Fruit fly (Drosophila melanogaster) whole organism, embryonic: ENCODE data around the gene papi.

ENCODE experiments used
- Bteb2 ChIP-seq: fragments of 200-800 bp; sonication (Bioruptor generic); optimal IDR thresholded peaks from 2 replicates; lab custom pipeline; 2016; ENCODE audit warnings: missing biosample characterization, missing genetic modification characterization
- CG10979 ChIP-seq: fragments of 200-800 bp; sonication (Bioruptor generic); optimal IDR thresholded peaks from 2 replicates; lab custom pipeline; 2018; ENCODE audit warnings: missing biosample characterization, mild to moderate bottlenecking, missing genetic modification characterization, moderate library complexity
- CG11723 ChIP-seq: fragments of 200-800 bp; sonication (Bioruptor generic); optimal IDR thresholded peaks from 2 replicates; lab custom pipeline; 2017; ENCODE audit warnings: missing biosample characterization, mild to moderate bottlenecking, missing genetic modification characterization
- CG1233 ChIP-seq: fragments of 200-800 bp; sonication (Bioruptor generic); optimal IDR thresholded peaks from 4 replicates; lab custom pipeline; 2018; ENCODE audit warnings: missing biosample characterization, mild to moderate bottlenecking, missing genetic modification characterization
- CG12744 ChIP-seq: fragments of 200-800 bp; sonication (Bioruptor generic); optimal IDR thresholded peaks from 2 replicates; lab custom pipeline; 2016; ENCODE audit warnings: missing biosample characterization, missing genetic modification characterization
- CG12769 ChIP-seq: fragments of 200-800 bp; sonication (Bioruptor generic); optimal IDR thresholded peaks from 2 replicates; lab custom pipeline; 2019; ENCODE audit warnings: missing biosample characterization, mild to moderate bottlenecking, missing genetic modification characterization, moderate library complexity
- CG14050 ChIP-seq: fragments of 200-800 bp; sonication (Bioruptor generic); IDR thresholded peaks from 3 replicates; pipeline ENCODE4 v1.3.6; 2022; ENCODE audit warnings: missing biosample characterization, missing genetic modification characterization
- CG16813 ChIP-seq: fragments of 200-800 bp; sonication (Bioruptor generic); IDR thresholded peaks from 3 replicates; pipeline ENCODE4 v1.3.6; 2022; ENCODE audit warnings: missing biosample characterization, missing genetic modification characterization; ENCODE audit not compliant: partially characterized antibody
- CG17186 ChIP-seq: fragments of 200-800 bp; sonication (Bioruptor generic); optimal IDR thresholded peaks from 3 replicates; lab custom pipeline; 2017; ENCODE audit warnings: missing biosample characterization, missing genetic modification reagents, missing genetic modification characterization
- CG17361 ChIP-seq: fragments of 200-800 bp; sonication (Bioruptor generic); IDR thresholded peaks from 3 replicates; pipeline ENCODE4 v1.3.6; 2022; ENCODE audit warnings: missing biosample characterization, missing genetic modification characterization
- CG17912 ChIP-seq: fragments of 200-800 bp; sonication (Bioruptor generic); optimal IDR thresholded peaks from 2 replicates; lab custom pipeline; 2018; ENCODE audit warnings: missing biosample characterization, mild to moderate bottlenecking, missing genetic modification characterization
- CG2199 ChIP-seq: fragments of 200-800 bp; sonication (Bioruptor generic); IDR thresholded peaks from 3 replicates; pipeline ENCODE4 v1.3.6; 2022; ENCODE audit warnings: missing biosample characterization, missing genetic modification characterization
- CG33213 ChIP-seq: fragments of 200-800 bp; sonication (Bioruptor generic); optimal IDR thresholded peaks from 3 replicates; lab custom pipeline; 2016; ENCODE audit warnings: missing biosample characterization, missing genetic modification characterization
- CG34376 ChIP-seq: fragments of 200-800 bp; sonication (Bioruptor generic); optimal IDR thresholded peaks from 2 replicates; lab custom pipeline; 2018; ENCODE audit warnings: missing biosample characterization, mild to moderate bottlenecking, missing genetic modification characterization
- CG3726 ChIP-seq: fragments of 200-800 bp; sonication (Bioruptor generic); IDR thresholded peaks from 3 replicates; pipeline ENCODE4, ENCODE4 v1.3.6; 2022; ENCODE audit warnings: missing biosample characterization, missing genetic modification characterization
- CG5953 ChIP-seq: fragments of 200-800 bp; sonication (Bioruptor generic); IDR thresholded peaks from 2 replicates; pipeline ENCODE4 v1.3.6; 2022; ENCODE audit warnings: missing biosample characterization, missing genetic modification characterization
- CG6689 ChIP-seq: fragments of 200-800 bp; sonication (Bioruptor generic); IDR thresholded peaks from 2 replicates; pipeline ENCODE4 v1.3.6; 2022; ENCODE audit warnings: missing biosample characterization, missing genetic modification characterization
- CG9609 ChIP-seq: fragments of 200-800 bp; sonication (Bioruptor generic); optimal IDR thresholded peaks from 3 replicates; lab custom pipeline; 2016; ENCODE audit warnings: missing biosample characterization, missing genetic modification characterization
- CG9876 ChIP-seq: fragments of 200-800 bp; sonication (Bioruptor generic); optimal IDR thresholded peaks from 2 replicates; lab custom pipeline; 2016; ENCODE audit warnings: missing biosample characterization, missing genetic modification characterization
- CoRest ChIP-seq: fragments of 200-800 bp; sonication (Bioruptor generic); optimal IDR thresholded peaks from 3 replicates; lab custom pipeline; 2018; ENCODE audit warnings: missing biosample characterization, mild to moderate bottlenecking, missing genetic modification characterization, moderate library complexity
- D19B ChIP-seq: fragments of 200-800 bp; sonication (Bioruptor generic); optimal IDR thresholded peaks from 2 replicates; lab custom pipeline; 2017; ENCODE audit warnings: missing biosample characterization, mild to moderate bottlenecking, missing genetic modification characterization
- Dad ChIP-seq: fragments of 200-800 bp; sonication (Bioruptor generic); optimal IDR thresholded peaks from 3 replicates; lab custom pipeline; 2016; ENCODE audit warnings: missing biosample characterization, missing genetic modification characterization
- Dp ChIP-seq: fragments of 200-800 bp; sonication (Bioruptor generic); optimal IDR thresholded peaks from 2 replicates; lab custom pipeline; 2018; ENCODE audit warnings: missing biosample characterization, mild to moderate bottlenecking, missing genetic modification characterization, moderate library complexity
- Fer3 ChIP-seq: fragments of 200-800 bp; sonication (Bioruptor generic); optimal IDR thresholded peaks from 2 replicates; lab custom pipeline; 2018; ENCODE audit warnings: missing biosample characterization, mild to moderate bottlenecking, missing genetic modification characterization, moderate library complexity
- HmgD ChIP-seq: fragments of 200-800 bp; sonication (Bioruptor generic); optimal IDR thresholded peaks from 3 replicates; lab custom pipeline; 2016; ENCODE audit warnings: missing biosample characterization, missing genetic modification characterization
- Hmr ChIP-seq: fragments of 200-800 bp; sonication (Bioruptor generic); optimal IDR thresholded peaks from 3 replicates; lab custom pipeline; 2017; ENCODE audit warnings: mild to moderate bottlenecking, missing biosample characterization, missing genetic modification reagents, missing genetic modification characterization
- MTF-1 ChIP-seq: fragments of 200-800 bp; sonication (Bioruptor generic); optimal IDR thresholded peaks from 2 replicates; lab custom pipeline; 2018; ENCODE audit warnings: missing biosample characterization, mild to moderate bottlenecking, missing genetic modification characterization, borderline replicate concordance
- Pdp1 ChIP-seq, 2 experiments: fragments of 200-800 bp; sonication (Bioruptor generic); optimal IDR thresholded peaks; 3 replicates each; lab custom pipeline; 2016; ENCODE audit warnings: missing biosample characterization in 2 of 2, missing genetic modification characterization in 2 of 2, mild to moderate bottlenecking in 1 of 2, moderate library complexity in 1 of 2
- Rfx ChIP-seq: fragments of 200-800 bp; sonication (Bioruptor generic); IDR thresholded peaks from 2 replicates; pipeline ENCODE4 v1.3.6; 2022; ENCODE audit warnings: missing biosample characterization, missing genetic modification characterization
- TFAM ChIP-seq: fragments of 200-800 bp; sonication (Bioruptor generic); optimal IDR thresholded peaks from 2 replicates; lab custom pipeline; 2017; ENCODE audit warnings: missing biosample characterization, missing genetic modification characterization, inconsistent platforms
- al ChIP-seq: fragments of 200-800 bp; sonication (Bioruptor generic); IDR thresholded peaks from 2 replicates; pipeline ENCODE4 v1.3.6; 2022; ENCODE audit warnings: missing biosample characterization, missing genetic modification characterization
- amos ChIP-seq: fragments of 200-800 bp; sonication (Bioruptor generic); IDR thresholded peaks from 2 replicates; pipeline ENCODE4 v1.3.6; 2022; ENCODE audit warnings: missing biosample characterization, missing genetic modification characterization; ENCODE audit not compliant: partially characterized antibody
- ci ChIP-seq: fragments of 200-800 bp; sonication (Bioruptor generic); IDR thresholded peaks from 3 replicates; pipeline ENCODE4 v1.3.6; 2022; ENCODE audit warnings: missing biosample characterization, missing genetic modification characterization
- cwo ChIP-seq: fragments of 200-800 bp; sonication (Bioruptor generic); optimal IDR thresholded peaks from 3 replicates; lab custom pipeline; 2017; ENCODE audit warnings: missing biosample characterization, missing genetic modification characterization, mild to moderate bottlenecking, moderate library complexity, missing genetic modification reagents
- dati ChIP-seq: fragments of 200-800 bp; sonication (Bioruptor generic); IDR thresholded peaks from 2 replicates; pipeline ENCODE4 v1.3.6; 2022; ENCODE audit warnings: missing biosample characterization, missing genetic modification characterization
- ems ChIP-seq: fragments of 200-800 bp; sonication (Bioruptor generic); optimal IDR thresholded peaks from 3 replicates; lab custom pipeline; 2016; ENCODE audit warnings: missing biosample characterization, missing genetic modification characterization
- gsb-n ChIP-seq: fragments of 200-800 bp; sonication (Bioruptor generic); optimal IDR thresholded peaks from 3 replicates; lab custom pipeline; 2018; ENCODE audit warnings: missing biosample characterization, mild to moderate bottlenecking, missing genetic modification characterization
- kni ChIP-seq: fragments of 200-800 bp; sonication (Bioruptor generic); optimal IDR thresholded peaks from 3 replicates; lab custom pipeline; 2017; ENCODE audit warnings: mild to moderate bottlenecking, missing biosample characterization, missing genetic modification reagents, missing genetic modification characterization
- lab ChIP-seq: fragments of 200-800 bp; sonication (Bioruptor generic); optimal IDR thresholded peaks from 3 replicates; lab custom pipeline; 2017; ENCODE audit warnings: missing biosample characterization, missing genetic modification characterization, mild to moderate bottlenecking, moderate library complexity, missing genetic modification reagents
- lola ChIP-seq, 3 experiments: fragments of >200 bp in 2 of 3; fragments of 200-800 bp in 1 of 3; sonication (Bioruptor generic) in 1 of 3; optimal IDR thresholded peaks; 2 replicates each; lab custom pipeline; 2017 to 2019; ENCODE audit warnings: missing biosample characterization in 3 of 3, missing genetic modification characterization in 3 of 3, mild to moderate bottlenecking in 1 of 3, moderate library complexity in 1 of 3
- lov ChIP-seq, 2 experiments: fragments of 200-800 bp in 1 of 2; fragments of >200 bp in 1 of 2; sonication (Bioruptor generic) in 1 of 2; IDR thresholded peaks in 1 of 2; optimal IDR thresholded peaks in 1 of 2; 2 replicates in 1 of 2; 3 replicates in 1 of 2; pipeline versions ENCODE4 v1.3.6 to Lab custom; 2017 to 2022; ENCODE audit warnings: missing biosample characterization in 1 of 2, missing genetic modification characterization in 1 of 2
- mirr ChIP-seq: fragments of 200-800 bp; sonication (Bioruptor generic); optimal IDR thresholded peaks from 3 replicates; lab custom pipeline; 2018; ENCODE audit warnings: missing biosample characterization, mild to moderate bottlenecking, missing genetic modification characterization
- pfk ChIP-seq: fragments of 200-800 bp; sonication (Bioruptor generic); optimal IDR thresholded peaks from 2 replicates; lab custom pipeline; 2018; ENCODE audit warnings: missing biosample characterization, mild to moderate bottlenecking, missing genetic modification characterization, moderate library complexity
- pita ChIP-seq: fragments of 200-800 bp; sonication (Bioruptor generic); optimal IDR thresholded peaks from 2 replicates; lab custom pipeline; 2017; ENCODE audit warnings: missing biosample characterization, mild to moderate bottlenecking, missing genetic modification characterization
- ssp ChIP-seq: fragments of 200-800 bp; sonication (Bioruptor generic); IDR thresholded peaks from 2 replicates; pipeline ENCODE4 v1.3.6; 2022; ENCODE audit warnings: missing biosample characterization, missing genetic modification characterization
- stwl ChIP-seq: fragments of 200-800 bp; sonication (Bioruptor generic); optimal IDR thresholded peaks from 3 replicates; lab custom pipeline; 2018; ENCODE audit warnings: missing biosample characterization, mild to moderate bottlenecking, missing genetic modification characterization, moderate library complexity
- wor ChIP-seq: fragments of 200-800 bp; sonication (Bioruptor generic); IDR thresholded peaks from 2 replicates; pipeline ENCODE4 v1.3.6; 2022; ENCODE audit warnings: missing biosample characterization, missing genetic modification characterization
- z ChIP-seq: fragments of 200-800 bp; sonication (Bioruptor generic); IDR thresholded peaks from 3 replicates; pipeline ENCODE4 v1.3.6; 2022; ENCODE audit warnings: missing biosample characterization, missing genetic modification characterization
- zen ChIP-seq: fragments of 200-800 bp; sonication (Bioruptor generic); optimal IDR thresholded peaks from 3 replicates; lab custom pipeline; 2018; ENCODE audit warnings: missing biosample characterization, mild to moderate bottlenecking, missing genetic modification characterization, moderate library complexity

Gene papi

DNA sequence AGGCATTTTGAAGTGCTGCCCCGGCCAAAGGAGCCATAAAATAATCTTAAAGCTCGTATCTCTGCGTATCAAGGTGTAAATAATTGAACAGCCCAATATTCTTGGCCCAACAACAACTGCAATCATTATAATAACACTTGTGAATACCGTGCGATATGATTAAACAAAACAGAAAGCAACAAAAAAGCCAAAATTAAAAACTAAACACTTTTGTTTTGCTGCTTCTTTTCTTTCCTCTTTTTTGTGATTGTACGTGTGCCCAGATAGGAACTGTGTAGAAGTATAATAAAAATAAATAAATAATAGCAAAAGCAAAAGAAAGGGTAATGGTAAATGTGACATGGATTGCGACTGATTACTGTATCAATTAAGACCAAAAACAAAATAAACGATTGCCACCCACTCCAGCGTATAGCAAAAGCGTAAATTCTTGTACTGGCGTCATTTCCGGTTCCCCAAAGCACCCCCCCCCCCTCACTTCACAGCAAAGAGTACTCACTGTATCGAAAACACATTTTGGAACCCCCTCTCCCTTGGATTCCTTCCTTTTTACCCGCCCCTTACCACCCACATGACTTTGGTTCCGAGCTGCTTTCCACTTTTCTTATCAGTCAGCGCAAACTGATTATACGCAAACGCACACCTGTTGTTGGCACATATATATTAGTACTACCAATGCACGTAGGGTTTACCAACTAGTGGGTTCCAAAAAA is 49.0 kb upstream of the papi start (continued):
- no peak for TF ChIP-seq stwl
- no peak for TF ChIP-seq CG17361 (GFP tag; lab: Robert Waterston, UW)
- TF ChIP-seq ssp: no peak
- no peak for TF ChIP-seq ems (GFP tag; lab: Kevin White, UChicago)
- TF ChIP-seq lola (GFP tag; optimal IDR thresholded peaks at IDR 0.05; lab: Kevin White, UChicago): no peak
- peak; percentile 50 for TF ChIP-seq CG12769
- no peak for TF ChIP-seq Rfx
- peak; percentile 43 for TF ChIP-seq Hmr
- TF ChIP-seq Dad (GFP tag; lab: Kevin White, UChicago): no peak
- TF ChIP-seq cwo (GFP tag; lab: Kevin White, UChicago): peak; percentile 63
- TF ChIP-seq CG12744 (GFP tag; lab: Kevin White, UChicago): no peak
- TF ChIP-seq CG5953: no peak
- TF ChIP-seq CG14050: no peak
- no peak for TF ChIP-seq CG6689
- no peak for TF ChIP-seq dati (GFP tag; lab: Robert Waterston, UW)
- TF ChIP-seq Dp (GFP tag; lab: Kevin White, UChicago): no peak
- no peak for TF ChIP-seq CG17186 (GFP tag; lab: Kevin White, UChicago)
- no peak for TF ChIP-seq lov (optimal IDR thresholded peaks at IDR 0.05; lab: Kevin White, UChicago)
- no peak for TF ChIP-seq lov (GFP tag; IDR thresholded peaks at IDR 0.05; lab: Robert Waterston, UW)
- TF ChIP-seq CG3726 (GFP tag; lab: Robert Waterston, UW): no peak
- TF ChIP-seq pfk (GFP tag; lab: Kevin White, UChicago): no peak
- TF ChIP-seq TFAM (GFP tag; lab: Kevin White, UChicago): no peak
- TF ChIP-seq Bteb2 (GFP tag; lab: Kevin White, UChicago): no peak
- no peak for TF ChIP-seq CG1233 (GFP tag; lab: Kevin White, UChicago)
- no peak for TF ChIP-seq pita (GFP tag; lab: Kevin White, UChicago)
- TF ChIP-seq CG16813 (GFP tag; lab: Robert Waterston, UW): no peak
- no peak for TF ChIP-seq CG2199 (GFP tag; lab: Robert Waterston, UW)
- peak; percentile 10 for TF ChIP-seq CoRest (tag; lab: Kevin White, UChicago)
- peak; percentile 76 for TF ChIP-seq CG34376 (GFP tag; lab: Kevin White, UChicago)
- TF ChIP-seq mirr: peak; percentile 68
- TF ChIP-seq lab: peak; percentile 83

dm6 chr2L:2172460-2173121 is 48.0 kb upstream of the papi start:
- TF ChIP-seq D19B (GFP tag; lab: Kevin White, UChicago): no peak
- no peak for TF ChIP-seq CG11723
- TF ChIP-seq amos (GFP tag; lab: Robert Waterston, UW): no peak
- no peak for TF ChIP-seq al (GFP tag; lab: Robert Waterston, UW)
- TF ChIP-seq CG33213: no peak
- peak; percentile 4 for TF ChIP-seq kni (GFP tag; lab: Kevin White, UChicago)
- no peak for TF ChIP-seq CG9609 (GFP tag; lab: Kevin White, UChicago)
- no peak for TF ChIP-seq CG9876
- no peak for TF ChIP-seq wor
- TF ChIP-seq zen (tag; lab: Kevin White, UChicago): peak; percentile 54
- TF ChIP-seq gsb-n (tag; lab: Kevin White, UChicago): no peak
- TF ChIP-seq Fer3 (tag; lab: Kevin White, UChicago): no peak
- peak; percentile 37 for TF ChIP-seq CG10979
- no peak for TF ChIP-seq MTF-1 (GFP tag; lab: Kevin White, UChicago)
- TF ChIP-seq ci (GFP tag; lab: Robert Waterston, UW): 0 out of 3 replicates have a peak, but pooled peaks have one; percentile 8
- no peak for TF ChIP-seq z (GFP tag; lab: Robert Waterston, UW)
- no peak for TF ChIP-seq HmgD
- TF ChIP-seq CG17912 (GFP tag; lab: Kevin White, UChicago): no peak
- peak in 1 of 2 experiments; percentile 37 for TF ChIP-seq Pdp1 (GFP tag; optimal IDR thresholded peaks at IDR 0.05; lab: Kevin White, UChicago)
